Fruit fly (Drosophila melanogaster): ENCODE measurements around the gene CG32647.

DNA sequence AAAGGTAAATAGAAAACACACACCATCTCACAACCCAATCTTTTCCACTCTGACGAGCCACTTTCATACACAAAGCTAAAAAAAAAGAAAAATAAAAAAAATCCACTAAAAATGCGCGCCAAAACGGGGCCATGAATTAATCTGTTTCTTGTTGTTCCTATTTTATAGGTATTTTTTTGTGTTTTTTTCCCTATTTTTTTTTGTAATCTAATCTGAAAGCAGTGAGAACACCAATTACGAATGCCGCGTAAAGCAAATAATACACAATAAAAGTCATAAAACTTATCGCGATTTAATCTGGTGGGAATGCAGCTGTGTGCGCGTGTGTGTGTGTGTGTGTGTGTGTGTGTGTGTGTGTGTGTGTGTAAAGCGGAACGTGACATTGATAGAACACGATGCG lies 61.4 kb downstream of the CG32647 start:
- TF ChIP-seq CG1620 (GFP tag; optimal IDR thresholded peaks at IDR 0.05) (no peak), ovo (GFP tag; optimal IDR thresholded peaks at IDR 0.05) (peak; percentile 51), CG14711 (tag; optimal IDR thresholded peaks at IDR 0.05) (no peak), Mnt (GFP tag; optimal IDR thresholded peaks at IDR 0.05) (peak; percentile 63), CG7101 (tag; optimal IDR thresholded peaks at IDR 0.05) (peak; percentile 50), CG12768 (GFP tag; optimal IDR thresholded peaks at IDR 0.05) (peak; percentile 74), Hr96 (GFP tag; optimal IDR thresholded peaks at IDR 0.05) (peak; percentile 61)
